Worm (Caenorhabditis elegans) whole organism, L4 larva: ENCODE results near the gene str-200.
"Not testable (repeated sequence)": the region's sequence is repeated elsewhere in the genome, so short reads cannot be mapped to it uniquely, and the experiment has no call there.

Source experiments
- F37D6.2 ChIP-seq: sonication (generic microtip); optimal IDR thresholded peaks from 2 replicates; lab custom pipeline; 2016; ENCODE audit warnings: mild to moderate bottlenecking, missing genetic modification characterization, missing compliant biosample characterization
- F44E2.7 ChIP-seq: fragments of 200-800 bp; sonication (Bioruptor generic); IDR thresholded peaks from 2 replicates; pipeline ENCODE4 v2.1.2; 2022; ENCODE audit warnings: missing genetic modification characterization, missing compliant biosample characterization
- T26A8.4 ChIP-seq: fragments of 200-800 bp; sonication (Bioruptor generic); IDR thresholded peaks from 2 replicates; pipeline ENCODE4 v1.3.6; 2022; ENCODE audit warnings: missing genetic modification characterization, missing compliant biosample characterization
- Y48G9A.11 ChIP-seq: fragments of 200-800 bp; sonication (Bioruptor generic); IDR thresholded peaks from 2 replicates; pipeline ENCODE4 v1.3.6; 2022; ENCODE audit warnings: missing genetic modification reagents, missing genetic modification characterization, missing compliant biosample characterization
- aly-2 ChIP-seq: sonication (generic microtip); optimal IDR thresholded peaks from 2 replicates; lab custom pipeline; 2018; ENCODE audit warnings: missing biosample characterization, missing genetic modification characterization
- ceh-28 ChIP-seq: fragments of 150-350 bp; optimal IDR thresholded peaks from 2 replicates; lab custom pipeline; 2014; ENCODE audit warnings: missing biosample characterization, missing genetic modification reagents, missing genetic modification characterization
- ceh-82 ChIP-seq: sonication (generic microtip); optimal IDR thresholded peaks from 2 replicates; lab custom pipeline; 2017; ENCODE audit warnings: missing biosample characterization, missing genetic modification characterization
- ces-1 ChIP-seq: fragments of 150-350 bp; sonication (generic microtip); optimal IDR thresholded peaks from 4 replicates; lab custom pipeline; 2014; ENCODE audit warnings: missing biosample characterization, missing genetic modification reagents, missing genetic modification characterization
- daf-16 ChIP-seq, 3 experiments: sonication (generic microtip); optimal IDR thresholded peaks; 2 replicates each; lab custom pipeline; 2016 to 2017; ENCODE audit warnings: missing genetic modification characterization in 3 of 3, missing genetic modification reagents in 3 of 3, mild to moderate bottlenecking in 2 of 3, missing compliant biosample characterization in 2 of 3, missing biosample characterization in 1 of 3, moderate library complexity in 1 of 3
- daf-8 ChIP-seq: fragments of 200-800 bp; sonication (Bioruptor generic); IDR thresholded peaks from 2 replicates; pipeline ENCODE4 v1.3.6; 2022; ENCODE audit warnings: missing genetic modification characterization, missing compliant biosample characterization
- dmd-6 ChIP-seq: fragments of 200-800 bp; sonication (Bioruptor generic); IDR thresholded peaks from 2 replicates; pipeline ENCODE4 v1.3.6; 2022; ENCODE audit warnings: missing genetic modification reagents, missing genetic modification characterization, missing compliant biosample characterization
- dve-1 ChIP-seq: sonication (generic microtip); optimal IDR thresholded peaks from 2 replicates; lab custom pipeline; 2017; ENCODE audit warnings: antibody characterized with exemption, mild to moderate bottlenecking, missing genetic modification characterization, missing compliant biosample characterization; ENCODE audit not compliant: insufficient read depth
- hif-1 ChIP-seq, 2 experiments: sonication (generic microtip); optimal IDR thresholded peaks; 2 replicates each; lab custom pipeline; 2016 to 2017; ENCODE audit warnings: missing compliant biosample characterization in 2 of 2, missing genetic modification characterization in 2 of 2, missing genetic modification reagents in 2 of 2, missing genotype in 2 of 2, mild to moderate bottlenecking in 1 of 2
- hmg-1.1 ChIP-seq: fragments of 200-800 bp; sonication (Bioruptor generic); IDR thresholded peaks from 2 replicates; pipeline ENCODE4 v1.3.6; 2022; ENCODE audit warnings: missing genetic modification reagents, missing genetic modification characterization, missing compliant biosample characterization
- jun-1 ChIP-seq: fragments of 150-350 bp; optimal IDR thresholded peaks from 2 replicates; lab custom pipeline; 2014; ENCODE audit warnings: missing biosample characterization, missing genetic modification reagents, missing genetic modification characterization
- lim-7 ChIP-seq: fragments of 200-800 bp; sonication (Bioruptor generic); IDR thresholded peaks from 2 replicates; pipeline ENCODE4 v1.3.6; 2022; ENCODE audit warnings: missing genetic modification characterization, missing compliant biosample characterization
- lir-3 ChIP-seq: sonication (generic microtip); optimal IDR thresholded peaks from 2 replicates; lab custom pipeline; 2016; ENCODE audit warnings: mild to moderate bottlenecking, missing genetic modification characterization, missing compliant biosample characterization
- lsy-2 ChIP-seq, 2 experiments: fragments of 150-350 bp in 1 of 2; sonication (generic microtip) in 1 of 2; optimal IDR thresholded peaks; 2 replicates each; lab custom pipeline; 2014 to 2017; ENCODE audit warnings: missing biosample characterization in 2 of 2, missing genetic modification characterization in 2 of 2
- nhr-237 ChIP-seq: sonication (generic microtip); optimal IDR thresholded peaks from 2 replicates; lab custom pipeline; 2017; ENCODE audit warnings: missing biosample characterization, missing genetic modification characterization
- nhr-28 ChIP-seq: fragments of 150-350 bp; optimal IDR thresholded peaks from 2 replicates; lab custom pipeline; 2014; ENCODE audit warnings: missing biosample characterization, missing genetic modification characterization
- nhr-77 ChIP-seq: fragments of 150-350 bp; optimal IDR thresholded peaks from 2 replicates; lab custom pipeline; 2014; ENCODE audit warnings: missing biosample characterization, missing genetic modification characterization
- php-3 ChIP-seq: fragments of 200-800 bp; sonication (Bioruptor generic); IDR thresholded peaks from 2 replicates; pipeline ENCODE4 v1.3.6; 2022; ENCODE audit warnings: missing genetic modification reagents, missing genetic modification characterization, missing compliant biosample characterization
- set-16 ChIP-seq: fragments of 200-800 bp; sonication (Bioruptor generic); IDR thresholded peaks from 2 replicates; pipeline ENCODE4 v1.3.6; 2022; ENCODE audit warnings: missing genetic modification reagents, missing genetic modification characterization, missing compliant biosample characterization
- tag-97 ChIP-seq: fragments of 200-800 bp; sonication (Bioruptor generic); IDR thresholded peaks from 2 replicates; pipeline ENCODE4 v1.3.6; 2022; ENCODE audit warnings: missing genetic modification characterization, missing compliant biosample characterization
- tra-1 ChIP-seq: fragments of 200-800 bp; sonication (Bioruptor generic); IDR thresholded peaks from 2 replicates; pipeline ENCODE4 v1.3.6; 2022; ENCODE audit warnings: missing genetic modification reagents, missing genetic modification characterization, missing compliant biosample characterization
- unc-130 ChIP-seq: sonication (generic microtip); optimal IDR thresholded peaks from 2 replicates; lab custom pipeline; 2016; ENCODE audit warnings: missing genetic modification reagents, missing genetic modification characterization, missing compliant biosample characterization
- unc-62 ChIP-seq, 3 experiments: fragments of 150-350 bp in 1 of 3; sonication (generic microtip); optimal IDR thresholded peaks in 2 of 3; peaks in 1 of 3; 1 replicate in 1 of 3; 2 replicates in 2 of 3; lab custom pipeline; 2014 to 2017; ENCODE audit warnings: missing biosample characterization in 3 of 3, missing genetic modification characterization in 3 of 3, missing genetic modification reagents in 3 of 3, missing genotype in 1 of 3
- vab-7 ChIP-seq: fragments of 200-800 bp; sonication (Bioruptor generic); IDR thresholded peaks from 2 replicates; pipeline ENCODE4 v1.3.6; 2022; ENCODE audit warnings: missing genetic modification reagents, missing genetic modification characterization, missing compliant biosample characterization
- zfp-2 ChIP-seq: sonication (generic microtip); optimal IDR thresholded peaks from 2 replicates; lab custom pipeline; 2016; ENCODE audit warnings: mild to moderate bottlenecking, missing genetic modification characterization, missing compliant biosample characterization
- zfp-3 ChIP-seq: fragments of 200-800 bp; sonication (Bioruptor generic); conservative IDR thresholded peaks from 2 replicates; pipeline ENCODE4 v1.3.6; 2022; ENCODE audit warnings: missing genetic modification reagents, missing genetic modification characterization, missing compliant biosample characterization

Gene str-200

ce11 chrV:17436492-17436891, 21.5 kb downstream of the str-200 start, which contains the start of gene F20E11.18:
F20E11.18 (minus strand) TSS chrV:17436592.
- TF ChIP-seq ces-1 (GFP tag; lab: Kevin White, UChicago) (no peak), nhr-237 (tag; lab: Kevin White, UChicago) (no peak), dve-1 (no peak), F37D6.2 (tag; lab: Kevin White, UChicago) (no peak), hif-1 (tag; optimal IDR thresholded peaks at IDR 0.05; lab: Kevin White, UChicago) (no peak), hmg-1.1 (GFP tag; lab: Robert Waterston, UW) (no peak), lsy-2 (tag; optimal IDR thresholded peaks at IDR 0.05; lab: Kevin White, UChicago) (no peak), tag-97 (no peak), zfp-2 (tag; lab: Kevin White, UChicago) (no peak), ceh-28 (tag; lab: Kevin White, UChicago) (no peak), zfp-3 (GFP tag; lab: Robert Waterston, UW) (no peak), tra-1 (GFP tag; lab: Robert Waterston, UW) (no peak), jun-1 (no peak)
- TF ChIP-seq, all 104 proteins: peak for 0

ce11 chrV:17430903-17431302, 27.1 kb downstream of the str-200 start, which contains the start of gene srbc-27:
srbc-27 (plus strand) TSS chrV:17431203.
- no peak for TF ChIP-seq dmd-6 (GFP tag; lab: Robert Waterston, UW)
- TF ChIP-seq F44E2.7 (GFP tag; lab: Robert Waterston, UW), result no peak
- no peak for TF ChIP-seq php-3 (GFP tag; lab: Robert Waterston, UW)
- TF ChIP-seq, all 104 proteins: peak for 0

ce11 chrV:17430066-17430465, 27.9 kb downstream of the str-200 start, which contains the start of gene T27C5.10:
T27C5.10 (minus strand) TSS chrV:17430166.
- TF ChIP-seq F37D6.2 (tag; lab: Kevin White, UChicago) (no peak), vab-7 (GFP tag; lab: Robert Waterston, UW) (no peak), unc-62 (GFP tag; optimal IDR thresholded peaks at IDR 0.05 in 1 of 2; lab: Kevin White, UChicago) (no peak), unc-62 (tag; optimal IDR thresholded peaks at IDR 0.05; lab: Kevin White, UChicago) (no peak), lir-3 (tag; lab: Kevin White, UChicago) (no peak), daf-8 (GFP tag; lab: Robert Waterston, UW) (no peak), F44E2.7 (GFP tag; lab: Robert Waterston, UW) (no peak), aly-2 (tag; lab: Kevin White, UChicago) (no peak), nhr-77 (no peak)

- TF ChIP-seq daf-16 (GFP tag; optimal IDR thresholded peaks at IDR 0.05; lab: Kevin White, UChicago) (no peak), daf-16 (tag; optimal IDR thresholded peaks at IDR 0.05; lab: Kevin White, UChicago) (no peak), T26A8.4 (no peak), ceh-82 (tag; lab: Kevin White, UChicago) (no peak), unc-130 (no peak), set-16 (peak; percentile 84)
Measured at ce11 chrV:17429262-17429661, 28.7 kb downstream of the str-200 start.

ce11 chrV:17428609-17429008, 29.4 kb downstream of the str-200 start:
- peak; percentile 77 for TF ChIP-seq Y48G9A.11 (GFP tag; lab: Robert Waterston, UW)
- peak in 1 of 2 experiments; percentile 22 for TF ChIP-seq unc-62 (GFP tag; optimal IDR thresholded peaks at IDR 0.05 in 1 of 2; lab: Kevin White, UChicago)
- not testable (repeated sequence) for TF ChIP-seq unc-62 (tag; optimal IDR thresholded peaks at IDR 0.05; lab: Kevin White, UChicago)
- peak; percentile 54; the same call in 1 of the 2 replicates for TF ChIP-seq lim-7 (GFP tag; lab: Robert Waterston, UW)

- no peak for TF ChIP-seq vab-7 (GFP tag; lab: Robert Waterston, UW)
- TF ChIP-seq nhr-28 (tag; lab: Kevin White, UChicago), result peak; percentile 2
Measured at ce11 chrV:17416833-17417232, 41.1 kb downstream of the str-200 start, which contains the start of gene clc-21. clc-21 (plus strand) TSS chrV:17417133.
